Worm (Caenorhabditis elegans) whole organism, young adult: Measurements from ENCODE around the gene T20G5.8.

Experiments
- F52B5.7 ChIP-seq: sonication (generic microtip); optimal IDR thresholded peaks from 2 replicates; lab custom pipeline; 2016; ENCODE audit warnings: mild to moderate bottlenecking, missing genetic modification characterization, missing compliant biosample characterization
- ceh-91 ChIP-seq: fragments of 200-800 bp; sonication (Bioruptor generic); IDR thresholded peaks from 2 replicates; pipeline ENCODE4 v1.3.6; 2022; ENCODE audit warnings: missing genetic modification reagents, missing genetic modification characterization, missing compliant biosample characterization
- dpl-1 ChIP-seq: fragments of 150-350 bp; optimal IDR thresholded peaks from 2 replicates; lab custom pipeline; 2014; ENCODE audit warnings: missing biosample characterization, missing genetic modification reagents, missing genetic modification characterization
- ets-4 ChIP-seq: fragments of 200-800 bp; sonication (Bioruptor generic); optimal IDR thresholded peaks from 2 replicates; lab custom pipeline; 2018; ENCODE audit warnings: mild to moderate bottlenecking, missing genetic modification characterization, missing compliant biosample characterization
- hlh-26 ChIP-seq: fragments of 200-800 bp; sonication (Bioruptor generic); conservative IDR thresholded peaks from 2 replicates; pipeline ENCODE4 v1.3.6; 2022; ENCODE audit warnings: missing genetic modification reagents, missing genetic modification characterization, missing compliant biosample characterization
- lin-35 ChIP-seq, 3 experiments: fragments of 150-350 bp in 2 of 3; sonication (generic microtip) in 1 of 3; optimal IDR thresholded peaks; 2 replicates each; lab custom pipeline; 2014 to 2018; ENCODE audit warnings: missing biosample characterization in 3 of 3, missing genetic modification characterization in 3 of 3, missing genetic modification reagents in 3 of 3
- lir-1 ChIP-seq: fragments of 200-800 bp; sonication (Bioruptor generic); conservative IDR thresholded peaks from 2 replicates; pipeline ENCODE4 v1.3.6; 2022; ENCODE audit warnings: missing genetic modification reagents, missing genetic modification characterization, missing compliant biosample characterization
- nfya-1 ChIP-seq: sonication (generic microtip); optimal IDR thresholded peaks from 2 replicates; lab custom pipeline; 2017; ENCODE audit warnings: antibody characterized with exemption, missing compliant biosample characterization, missing genetic modification characterization, borderline replicate concordance; ENCODE audit not compliant: insufficient read depth
- pbrm-1 ChIP-seq: fragments of 200-800 bp; sonication (Bioruptor generic); IDR thresholded peaks from 2 replicates; pipeline ENCODE4 v1.3.6; 2022; ENCODE audit warnings: missing genetic modification reagents, missing genetic modification characterization, missing compliant biosample characterization
- pha-4 ChIP-seq: fragments of 150-350 bp; sonication (generic microtip); optimal IDR thresholded peaks from 2 replicates; lab custom pipeline; 2014; ENCODE audit warnings: missing biosample characterization, missing genetic modification reagents, missing genetic modification characterization
- snpc-4 ChIP-seq, 5 experiments: fragments of 150-350 bp in 1 of 5; sonication (generic microtip) in 4 of 5; optimal IDR thresholded peaks; 2 replicates each; lab custom pipeline; 2014 to 2018; ENCODE audit warnings: missing genetic modification characterization in 5 of 5, missing biosample characterization in 3 of 5, antibody characterized with exemption in 2 of 5, mild to moderate bottlenecking in 2 of 5, missing compliant biosample characterization in 2 of 5, missing genotype in 2 of 5, moderate library complexity in 2 of 5, missing genetic modification reagents in 1 of 5
- unc-130 ChIP-seq: sonication (generic microtip); optimal IDR thresholded peaks from 2 replicates; lab custom pipeline; 2016; ENCODE audit warnings: missing genetic modification reagents, missing genetic modification characterization, missing compliant biosample characterization
- unc-62 ChIP-seq: fragments of 150-350 bp; optimal IDR thresholded peaks from 2 replicates; lab custom pipeline; 2014; ENCODE audit warnings: missing biosample characterization, missing genetic modification reagents, missing genetic modification characterization

ce11 chrIII:10151719-10152118 is 47.4 kb upstream of the T20G5.8 start:
- no peak for TF ChIP-seq dpl-1 (GFP tag; lab: Kevin White, UChicago)
- no peak for TF ChIP-seq lin-35 (GFP tag; optimal IDR thresholded peaks at IDR 0.05; lab: Kevin White, UChicago)
- TF ChIP-seq nfya-1 (tag; lab: Kevin White, UChicago): no peak
- TF ChIP-seq ets-4 (GFP tag; lab: Kevin White, UChicago): no peak
- TF ChIP-seq pha-4 (tag; lab: Kevin White, UChicago): no peak
- no peak for TF ChIP-seq lir-1 (GFP tag; lab: Robert Waterston, UW)
- TF ChIP-seq ceh-91 (GFP tag; lab: Robert Waterston, UW): no peak
- TF ChIP-seq hlh-26 (GFP tag; lab: Robert Waterston, UW): no peak
- TF ChIP-seq snpc-4 (GFP tag; optimal IDR thresholded peaks at IDR 0.05; lab: Kevin White, UChicago): no peak
- no peak for TF ChIP-seq snpc-4 (tag; optimal IDR thresholded peaks at IDR 0.05; lab: Kevin White, UChicago)
- no peak for TF ChIP-seq F52B5.7 (tag; lab: Kevin White, UChicago)
- no peak for TF ChIP-seq unc-62 (GFP tag; lab: Kevin White, UChicago)
- TF ChIP-seq pbrm-1 (GFP tag; lab: Robert Waterston, UW): no peak
- TF ChIP-seq unc-130 (GFP tag; lab: Kevin White, UChicago): no peak
